Worm (Caenorhabditis elegans): ENCODE data around the gene pah-1.

The pah-1 gene

ce11 chrII:8744555-8745448, 22.0 kb downstream of the pah-1 start:
- TF ChIP-seq pha-4 (tag; optimal IDR thresholded peaks at IDR 0.05) (peak; percentile 41), nhr-28 (tag; optimal IDR thresholded peaks at IDR 0.05) (no peak), nhr-11 (tag; optimal IDR thresholded peaks at IDR 0.05) (no peak), ama-1 (optimal IDR thresholded peaks at IDR 0.05) (peak; percentile 96), ceh-16 (tag; optimal IDR thresholded peaks at IDR 0.05) (no peak), fkh-10 (GFP tag; optimal IDR thresholded peaks at IDR 0.05) (no peak), mml-1 (tag; optimal IDR thresholded peaks at IDR 0.05) (no peak), elt-3 (tag; optimal IDR thresholded peaks at IDR 0.05) (no peak), R02D3.7 (tag; optimal IDR thresholded peaks at IDR 0.05) (no peak), nhr-67 (tag; optimal IDR thresholded peaks at IDR 0.05) (no peak), nhr-12 (tag; optimal IDR thresholded peaks at IDR 0.05) (no peak), lin-15B (tag; optimal IDR thresholded peaks at IDR 0.05) (no peak), elt-2 (tag; optimal IDR thresholded peaks at IDR 0.05) (peak; percentile 24), tbx-2 (tag; optimal IDR thresholded peaks at IDR 0.05) (no peak), ceh-28 (tag; optimal IDR thresholded peaks at IDR 0.05) (no peak), skn-1 (tag; optimal IDR thresholded peaks at IDR 0.05) (no peak), lin-39 (tag; optimal IDR thresholded peaks at IDR 0.05) (peak; percentile 47), nhr-43 (tag; optimal IDR thresholded peaks at IDR 0.05; ENCODE audit: poor library complexity, severe bottlenecking) (peak; percentile 36), jun-1 (tag; optimal IDR thresholded peaks at IDR 0.05) (peak; percentile 20), ztf-11 (tag; optimal IDR thresholded peaks at IDR 0.05) (no peak), egl-5 (tag; optimal IDR thresholded peaks at IDR 0.05) (no peak), nhr-237 (tag; optimal IDR thresholded peaks at IDR 0.05) (no peak), mdl-1 (tag; optimal IDR thresholded peaks at IDR 0.05) (peak; percentile 14), nhr-76 (tag; optimal IDR thresholded peaks at IDR 0.05) (no peak), fkh-2 (tag; optimal IDR thresholded peaks at IDR 0.05) (no peak), lsy-12 (tag; optimal IDR thresholded peaks at IDR 0.05) (no peak), ztf-4 (tag; optimal IDR thresholded peaks at IDR 0.05) (peak; percentile 4), ceh-82 (tag; optimal IDR thresholded peaks at IDR 0.05) (no peak), hmg-11 (tag; optimal IDR thresholded peaks at IDR 0.05) (no peak), elt-1 (tag; optimal IDR thresholded peaks at IDR 0.05) (no peak), nfya-1 (tag; optimal IDR thresholded peaks at IDR 0.05; ENCODE audit: insufficient read depth) (peak; percentile 37), nhr-23 (tag; optimal IDR thresholded peaks at IDR 0.05) (peak; percentile 67), ceh-9 (tag; optimal IDR thresholded peaks at IDR 0.05) (no peak), sea-2 (GFP tag; optimal IDR thresholded peaks at IDR 0.05) (no peak), nhr-25 (tag; optimal IDR thresholded peaks at IDR 0.05) (peak; percentile 85), aly-2 (tag; optimal IDR thresholded peaks at IDR 0.05) (no peak), zag-1 (tag; optimal IDR thresholded peaks at IDR 0.05) (no peak), daf-12 (tag; optimal IDR thresholded peaks at IDR 0.05) (no peak), pqm-1 (tag; optimal IDR thresholded peaks at IDR 0.05) (peak; percentile 3)

ce11 chrII:8743379-8744173, 23.2 kb downstream of the pah-1 start, which contains the start of gene mak-1:
mak-1 (plus strand) TSS chrII:8744071.
- no peak for TF ChIP-seq nhr-237 (tag; optimal IDR thresholded peaks at IDR 0.05)
- no peak for TF ChIP-seq pha-4 (tag; optimal IDR thresholded peaks at IDR 0.05)
- peak; percentile 90 for TF ChIP-seq elt-2 (tag; optimal IDR thresholded peaks at IDR 0.05)
- no peak for TF ChIP-seq nhr-12 (tag; optimal IDR thresholded peaks at IDR 0.05)
- TF ChIP-seq elt-3 (tag; optimal IDR thresholded peaks at IDR 0.05): no peak
- TF ChIP-seq egl-5 (tag; optimal IDR thresholded peaks at IDR 0.05): no peak
- TF ChIP-seq skn-1 (tag; optimal IDR thresholded peaks at IDR 0.05): no peak
- TF ChIP-seq ztf-11 (tag; optimal IDR thresholded peaks at IDR 0.05): no peak
- peak; percentile 46 for TF ChIP-seq pqm-1 (tag; optimal IDR thresholded peaks at IDR 0.05)
- peak; percentile 65 for TF ChIP-seq nhr-43 (tag; optimal IDR thresholded peaks at IDR 0.05; ENCODE audit: poor library complexity, severe bottlenecking)
- TF ChIP-seq ceh-82 (tag; optimal IDR thresholded peaks at IDR 0.05): no peak
- peak; percentile 55 for TF ChIP-seq nhr-25 (tag; optimal IDR thresholded peaks at IDR 0.05)
- TF ChIP-seq ama-1 (optimal IDR thresholded peaks at IDR 0.05): peak; percentile 94
- peak; percentile 75 for TF ChIP-seq jun-1 (tag; optimal IDR thresholded peaks at IDR 0.05)
- no peak for TF ChIP-seq zag-1 (tag; optimal IDR thresholded peaks at IDR 0.05)
- no peak for TF ChIP-seq mml-1 (tag; optimal IDR thresholded peaks at IDR 0.05)
- TF ChIP-seq nhr-23 (tag; optimal IDR thresholded peaks at IDR 0.05): peak; percentile 17
- no peak for TF ChIP-seq unc-39 (tag; optimal IDR thresholded peaks at IDR 0.05)
- no peak for TF ChIP-seq ceh-16 (tag; optimal IDR thresholded peaks at IDR 0.05)
- TF ChIP-seq nfya-1 (tag; optimal IDR thresholded peaks at IDR 0.05; ENCODE audit: insufficient read depth): peak; percentile 76
- no peak for TF ChIP-seq nhr-77 (tag; optimal IDR thresholded peaks at IDR 0.05)
- no peak for TF ChIP-seq unc-62 (GFP tag; optimal IDR thresholded peaks at IDR 0.05)
- peak; percentile 30 for TF ChIP-seq lin-39 (tag; optimal IDR thresholded peaks at IDR 0.05)
- TF ChIP-seq nhr-11 (tag; optimal IDR thresholded peaks at IDR 0.05): no peak
- no peak for TF ChIP-seq sea-2 (GFP tag; optimal IDR thresholded peaks at IDR 0.05)
- TF ChIP-seq lsy-12 (tag; optimal IDR thresholded peaks at IDR 0.05): no peak
- TF ChIP-seq mdl-1 (tag; optimal IDR thresholded peaks at IDR 0.05): no peak
- TF ChIP-seq nhr-28 (tag; optimal IDR thresholded peaks at IDR 0.05): no peak
